Fruit fly (Drosophila melanogaster): ENCODE results near the gene CG16736.

- TF ChIP-seq CG7368 (GFP tag; optimal IDR thresholded peaks at IDR 0.05) (no peak), CG3919 (GFP tag; optimal IDR thresholded peaks at IDR 0.05) (no peak), CG6276 (GFP tag; optimal IDR thresholded peaks at IDR 0.05) (no peak)
Observed at dm6 chr3R:9287710-9288109, 30.2 kb upstream of the CG16736 start.
